Fruit fly (Drosophila melanogaster) whole organism, embryonic: ENCODE data around the gene CG31436.

Source experiments
- CG10462 ChIP-seq: fragments of 200-800 bp; sonication (Bioruptor generic); optimal IDR thresholded peaks from 2 replicates; lab custom pipeline; 2016; ENCODE audit warnings: missing biosample characterization, missing genetic modification characterization
- CG10565 ChIP-seq: fragments of 200-800 bp; sonication (Bioruptor generic); optimal IDR thresholded peaks from 3 replicates; lab custom pipeline; 2016; ENCODE audit warnings: missing biosample characterization, mild to moderate bottlenecking, missing genetic modification characterization
- CG11093 ChIP-seq: fragments of 200-800 bp; sonication (Bioruptor generic); IDR thresholded peaks from 3 replicates; pipeline ENCODE4 v1.3.6; 2022; ENCODE audit warnings: missing biosample characterization, missing genetic modification characterization
- CG12071 ChIP-seq: fragments of 200-800 bp; sonication (Bioruptor generic); optimal IDR thresholded peaks from 3 replicates; lab custom pipeline; 2018; ENCODE audit warnings: missing biosample characterization, mild to moderate bottlenecking, missing genetic modification characterization
- CG12299 ChIP-seq: fragments of 200-800 bp; sonication (Bioruptor generic); optimal IDR thresholded peaks from 2 replicates; lab custom pipeline; 2018; ENCODE audit warnings: missing biosample characterization, mild to moderate bottlenecking, missing genetic modification characterization
- CG1233 ChIP-seq: fragments of 200-800 bp; sonication (Bioruptor generic); optimal IDR thresholded peaks from 4 replicates; lab custom pipeline; 2018; ENCODE audit warnings: missing biosample characterization, mild to moderate bottlenecking, missing genetic modification characterization
- CG12659 ChIP-seq: fragments of 200-800 bp; sonication (Bioruptor generic); optimal IDR thresholded peaks from 3 replicates; lab custom pipeline; 2017; ENCODE audit warnings: mild to moderate bottlenecking, missing biosample characterization, missing genetic modification reagents, missing genetic modification characterization
- CG13424 ChIP-seq: fragments of 200-800 bp; sonication (Bioruptor generic); optimal IDR thresholded peaks from 2 replicates; lab custom pipeline; 2019; ENCODE audit warnings: missing biosample characterization, mild to moderate bottlenecking, missing genetic modification characterization, moderate library complexity
- CG14441 ChIP-seq: fragments of 200-800 bp; sonication (Bioruptor generic); IDR thresholded peaks from 2 replicates; pipeline ENCODE4 v1.3.6; 2022; ENCODE audit warnings: missing biosample characterization, missing genetic modification characterization
- CG15479 ChIP-seq: fragments of 200-800 bp; sonication (Bioruptor generic); optimal IDR thresholded peaks from 3 replicates; lab custom pipeline; 2019; ENCODE audit warnings: missing biosample characterization, mild to moderate bottlenecking, missing genetic modification characterization, moderate library complexity
- CG15696 ChIP-seq: fragments of 200-800 bp; sonication (Bioruptor generic); optimal IDR thresholded peaks from 2 replicates; lab custom pipeline; 2019; ENCODE audit warnings: missing biosample characterization, mild to moderate bottlenecking, missing genetic modification characterization, moderate library complexity
- CG16813 ChIP-seq: fragments of 200-800 bp; sonication (Bioruptor generic); IDR thresholded peaks from 3 replicates; pipeline ENCODE4 v1.3.6; 2022; ENCODE audit warnings: missing biosample characterization, missing genetic modification characterization; ENCODE audit not compliant: partially characterized antibody
- CG17612 ChIP-seq: fragments of 200-800 bp; sonication (Bioruptor generic); IDR thresholded peaks from 2 replicates; pipeline ENCODE4 v1.3.6; 2022; ENCODE audit warnings: missing biosample characterization, missing genetic modification characterization
- CG18011 ChIP-seq: fragments of 200-800 bp; sonication (Bioruptor generic); optimal IDR thresholded peaks from 2 replicates; lab custom pipeline; 2017; ENCODE audit warnings: missing biosample characterization, missing genetic modification characterization, mild to moderate bottlenecking, moderate library complexity, missing genotype
- CG1832 ChIP-seq: fragments of 200-800 bp; sonication (Bioruptor generic); optimal IDR thresholded peaks from 2 replicates; lab custom pipeline; 2017; ENCODE audit warnings: missing biosample characterization, mild to moderate bottlenecking, missing genetic modification characterization, inconsistent platforms
- CG32532 ChIP-seq: fragments of 200-800 bp; sonication (Bioruptor generic); IDR thresholded peaks from 2 replicates; pipeline ENCODE4 v1.3.6; 2022; ENCODE audit warnings: missing biosample characterization, missing genetic modification characterization
- CG33213 ChIP-seq: fragments of 200-800 bp; sonication (Bioruptor generic); optimal IDR thresholded peaks from 3 replicates; lab custom pipeline; 2016; ENCODE audit warnings: missing biosample characterization, missing genetic modification characterization
- CG3726 ChIP-seq: fragments of 200-800 bp; sonication (Bioruptor generic); IDR thresholded peaks from 3 replicates; pipeline ENCODE4, ENCODE4 v1.3.6; 2022; ENCODE audit warnings: missing biosample characterization, missing genetic modification characterization
- CG4282 ChIP-seq: fragments of 200-800 bp; sonication (Bioruptor generic); optimal IDR thresholded peaks from 2 replicates; lab custom pipeline; 2016; ENCODE audit warnings: missing biosample characterization, missing genetic modification characterization
- CG6654 ChIP-seq: fragments of 200-800 bp; sonication (Bioruptor generic); optimal IDR thresholded peaks from 2 replicates; lab custom pipeline; 2017; ENCODE audit warnings: missing biosample characterization, mild to moderate bottlenecking, missing genetic modification characterization
- CG7372 ChIP-seq: fragments of 200-800 bp; sonication (Bioruptor generic); IDR thresholded peaks from 2 replicates; pipeline ENCODE4 v1.3.6; 2022; ENCODE audit warnings: missing biosample characterization, missing genetic modification characterization
- CG7928 ChIP-seq: fragments of 200-800 bp; sonication (Bioruptor generic); optimal IDR thresholded peaks from 2 replicates; lab custom pipeline; 2017; ENCODE audit warnings: missing biosample characterization, mild to moderate bottlenecking, missing genetic modification characterization
- CG9797 ChIP-seq: fragments of 200-800 bp; sonication (Bioruptor generic); optimal IDR thresholded peaks from 3 replicates; lab custom pipeline; 2018; ENCODE audit warnings: missing biosample characterization, mild to moderate bottlenecking, missing genetic modification characterization
- Dip2 ChIP-seq: fragments of 200-800 bp; sonication (Bioruptor generic); IDR thresholded peaks from 2 replicates; pipeline ENCODE4 v1.3.6; 2022; ENCODE audit warnings: missing biosample characterization, missing genetic modification characterization
- Fer3 ChIP-seq: fragments of 200-800 bp; sonication (Bioruptor generic); optimal IDR thresholded peaks from 2 replicates; lab custom pipeline; 2018; ENCODE audit warnings: missing biosample characterization, mild to moderate bottlenecking, missing genetic modification characterization, moderate library complexity
- Hmx ChIP-seq: fragments of 200-800 bp; sonication (Bioruptor generic); optimal IDR thresholded peaks from 2 replicates; lab custom pipeline; 2016; ENCODE audit warnings: missing biosample characterization, missing genetic modification characterization
- Hsf ChIP-seq: fragments of 200-800 bp; sonication (Bioruptor generic); optimal IDR thresholded peaks from 3 replicates; lab custom pipeline; 2016; ENCODE audit warnings: missing biosample characterization, missing genetic modification characterization
- PHDP ChIP-seq: fragments of 200-800 bp; sonication (Bioruptor generic); optimal IDR thresholded peaks from 3 replicates; lab custom pipeline; 2018; ENCODE audit warnings: missing biosample characterization, mild to moderate bottlenecking, missing genetic modification characterization, moderate library complexity
- Ravus ChIP-seq: fragments of 200-800 bp; sonication (Bioruptor generic); IDR thresholded peaks from 2 replicates; pipeline ENCODE4 v1.3.6; 2022; ENCODE audit warnings: missing biosample characterization, missing genetic modification characterization
- Scr ChIP-seq: fragments of 200-800 bp; sonication (Bioruptor generic); IDR thresholded peaks from 2 replicates; pipeline ENCODE4 v1.3.6; 2022; ENCODE audit warnings: missing biosample characterization, missing genetic modification characterization; ENCODE audit not compliant: partially characterized antibody
- Sry-δ ChIP-seq: fragments of 200-800 bp; sonication (Bioruptor generic); optimal IDR thresholded peaks from 2 replicates; lab custom pipeline; 2016; ENCODE audit warnings: missing biosample characterization, missing genetic modification characterization
- Stat92E ChIP-seq, 3 experiments: fragments of >200 bp in 2 of 3; fragments of 200-800 bp in 1 of 3; sonication (Bioruptor generic) in 1 of 3; optimal IDR thresholded peaks; 2 replicates each; lab custom pipeline; 2017 to 2019; ENCODE audit warnings: missing biosample characterization in 3 of 3, missing genetic modification characterization in 3 of 3, mild to moderate bottlenecking in 1 of 3, moderate library complexity in 1 of 3
- TFAM ChIP-seq: fragments of 200-800 bp; sonication (Bioruptor generic); optimal IDR thresholded peaks from 2 replicates; lab custom pipeline; 2017; ENCODE audit warnings: missing biosample characterization, missing genetic modification characterization, inconsistent platforms
- YL-1 ChIP-seq: fragments of 200-800 bp; sonication (Bioruptor generic); optimal IDR thresholded peaks from 3 replicates; lab custom pipeline; 2017; ENCODE audit warnings: missing biosample characterization, mild to moderate bottlenecking, missing genetic modification characterization
- amos ChIP-seq: fragments of 200-800 bp; sonication (Bioruptor generic); IDR thresholded peaks from 2 replicates; pipeline ENCODE4 v1.3.6; 2022; ENCODE audit warnings: missing biosample characterization, missing genetic modification characterization; ENCODE audit not compliant: partially characterized antibody
- ase ChIP-seq: fragments of 200-800 bp; sonication (Bioruptor generic); IDR thresholded peaks from 3 replicates; pipeline ENCODE4 v1.3.6; 2022; ENCODE audit warnings: missing biosample characterization, missing genetic modification characterization
- chn ChIP-seq: fragments of 200-800 bp; sonication (Bioruptor generic); optimal IDR thresholded peaks from 2 replicates; lab custom pipeline; 2016; ENCODE audit warnings: missing biosample characterization, missing genetic modification characterization
- crol ChIP-seq: fragments of 200-800 bp; sonication (Bioruptor generic); IDR thresholded peaks from 2 replicates; pipeline ENCODE4 v1.3.6; 2022; ENCODE audit warnings: missing biosample characterization, missing genetic modification characterization
- cwo ChIP-seq: fragments of 200-800 bp; sonication (Bioruptor generic); optimal IDR thresholded peaks from 3 replicates; lab custom pipeline; 2017; ENCODE audit warnings: missing biosample characterization, missing genetic modification characterization, mild to moderate bottlenecking, moderate library complexity, missing genetic modification reagents
- dm ChIP-seq: fragments of 200-800 bp; sonication (Bioruptor generic); optimal IDR thresholded peaks from 3 replicates; lab custom pipeline; 2016; ENCODE audit warnings: missing biosample characterization, missing genetic modification characterization
- gro ChIP-seq: fragments of 200-800 bp; sonication (Bioruptor generic); optimal IDR thresholded peaks from 2 replicates; lab custom pipeline; 2016; ENCODE audit warnings: missing biosample characterization, missing genetic modification characterization
- gsb ChIP-seq: fragments of 200-800 bp; sonication (Bioruptor generic); IDR thresholded peaks from 2 replicates; pipeline ENCODE4 v1.3.6; 2022; ENCODE audit warnings: missing biosample characterization, missing genetic modification characterization
- lola ChIP-seq, 3 experiments: fragments of >200 bp in 2 of 3; fragments of 200-800 bp in 1 of 3; sonication (Bioruptor generic) in 1 of 3; optimal IDR thresholded peaks; 2 replicates each; lab custom pipeline; 2017 to 2019; ENCODE audit warnings: missing biosample characterization in 3 of 3, missing genetic modification characterization in 3 of 3, mild to moderate bottlenecking in 1 of 3, moderate library complexity in 1 of 3
- mirr ChIP-seq: fragments of 200-800 bp; sonication (Bioruptor generic); optimal IDR thresholded peaks from 3 replicates; lab custom pipeline; 2018; ENCODE audit warnings: missing biosample characterization, mild to moderate bottlenecking, missing genetic modification characterization
- phol ChIP-seq: fragments of 200-800 bp; sonication (Bioruptor generic); optimal IDR thresholded peaks from 3 replicates; lab custom pipeline; 2018; ENCODE audit warnings: missing biosample characterization, mild to moderate bottlenecking, missing genetic modification characterization, moderate library complexity
- slp2 ChIP-seq: fragments of 200-800 bp; sonication (Bioruptor generic); optimal IDR thresholded peaks from 2 replicates; lab custom pipeline; 2016; ENCODE audit warnings: missing biosample characterization, missing genetic modification characterization
- sqz ChIP-seq: fragments of 200-800 bp; sonication (Bioruptor generic); optimal IDR thresholded peaks from 3 replicates; lab custom pipeline; 2018; ENCODE audit warnings: missing biosample characterization, mild to moderate bottlenecking, missing genetic modification characterization
- zen ChIP-seq: fragments of 200-800 bp; sonication (Bioruptor generic); optimal IDR thresholded peaks from 3 replicates; lab custom pipeline; 2018; ENCODE audit warnings: missing biosample characterization, mild to moderate bottlenecking, missing genetic modification characterization, moderate library complexity
- zfh2 ChIP-seq: fragments of 200-800 bp; sonication (Bioruptor generic); optimal IDR thresholded peaks from 2 replicates; lab custom pipeline; 2016; ENCODE audit warnings: missing biosample characterization, missing genetic modification characterization

CG31436 gene

dm6 chr3R:25258628-25259240, 45.2 kb upstream of the CG31436 start, which contains the start of gene CG11857:
Gene CG11857, plus strand, starts transcription at chr3R:25258898.
- TF ChIP-seq ase (GFP tag; lab: Robert Waterston, UW) (peak; percentile 99), CG12299 (tag; lab: Kevin White, UChicago) (peak; percentile 95), YL-1 (peak; percentile 97), Hsf (GFP tag; lab: Kevin White, UChicago) (peak; percentile 99), CG1233 (GFP tag; lab: Kevin White, UChicago) (peak; percentile 98), TFAM (GFP tag; lab: Kevin White, UChicago) (peak; percentile 73), CG12659 (peak; percentile 99), CG11093 (peak; percentile 99), CG15696 (tag; lab: Kevin White, UChicago) (peak; percentile 98), gro (peak; percentile 98), CG1832 (GFP tag; lab: Kevin White, UChicago) (no peak), CG3726 (GFP tag; lab: Robert Waterston, UW) (peak; percentile 96), CG12071 (GFP tag; lab: Kevin White, UChicago) (peak; percentile 89), CG15479 (GFP tag; lab: Kevin White, UChicago) (peak; percentile 30), CG18011 (GFP tag; lab: Kevin White, UChicago) (peak; percentile 90), chn (GFP tag; lab: Kevin White, UChicago) (peak; percentile 98), CG16813 (peak; percentile 100), phol (tag; lab: Kevin White, UChicago) (peak; percentile 98), CG9797 (GFP tag; lab: Kevin White, UChicago) (peak; percentile 66), mirr (peak; percentile 95), dm (GFP tag; lab: Kevin White, UChicago) (peak; percentile 93), zfh2 (peak; percentile 99), CG10565 (GFP tag; lab: Kevin White, UChicago) (peak; percentile 91), Sry-δ (peak; percentile 99), cwo (peak; percentile 90), CG13424 (tag; lab: Kevin White, UChicago) (peak; percentile 98), lola (GFP tag; optimal IDR thresholded peaks at IDR 0.05; lab: Kevin White, UChicago) (peak in 1 of 3 experiments; percentile 97), zen (tag; lab: Kevin White, UChicago) (peak; percentile 99), slp2 (GFP tag; lab: Kevin White, UChicago) (peak; percentile 96), amos (GFP tag; lab: Robert Waterston, UW) (peak; percentile 98), Scr (GFP tag; lab: Robert Waterston, UW) (peak; percentile 100), CG17612 (GFP tag; lab: Robert Waterston, UW) (peak; percentile 97), CG4282 (peak; percentile 96), CG10462 (GFP tag; lab: Kevin White, UChicago) (peak; percentile 97), CG14441 (peak; percentile 99), CG6654 (GFP tag; lab: Kevin White, UChicago) (peak; percentile 88), CG7928 (GFP tag; lab: Kevin White, UChicago) (peak; percentile 98), gsb (GFP tag; lab: Robert Waterston, UW) (peak; percentile 97), PHDP (tag; lab: Kevin White, UChicago) (peak; percentile 97), Ravus (GFP tag; lab: Robert Waterston, UW) (peak; percentile 95), CG7372 (peak; percentile 99), sqz (GFP tag; lab: Kevin White, UChicago) (no peak), Stat92E (GFP tag; optimal IDR thresholded peaks at IDR 0.05; lab: Kevin White, UChicago) (peak in 1 of 3 experiments; percentile 91), CG33213 (GFP tag; lab: Kevin White, UChicago) (peak; percentile 97), Dip2 (GFP tag; lab: Robert Waterston, UW) (peak; percentile 80), CG32532 (peak; percentile 99), Hmx (GFP tag; lab: Kevin White, UChicago) (peak; percentile 96), Fer3 (tag; lab: Kevin White, UChicago) (peak; percentile 98), crol (GFP tag; lab: Robert Waterston, UW) (peak; percentile 80)
